Fruit fly (Drosophila melanogaster): ENCODE results near the gene CG11927.
A peak's percentile ranks its signal among the peaks of the same experiment; 100 is the strongest.

The CG11927 gene

dm6 chr2L:4887382-4888219, 40.0 kb downstream of the CG11927 start (continued):
- no peak for TF ChIP-seq NC2β (GFP tag; optimal IDR thresholded peaks at IDR 0.05)
- no peak for TF ChIP-seq Kr (GFP tag; optimal IDR thresholded peaks at IDR 0.05)
- peak; percentile 68 for TF ChIP-seq sd (tag; optimal IDR thresholded peaks at IDR 0.05)
- no peak for TF ChIP-seq NK7.1 (GFP tag; optimal IDR thresholded peaks at IDR 0.05)
- TF ChIP-seq slou (GFP tag; optimal IDR thresholded peaks at IDR 0.05) = peak; percentile 1
- TF ChIP-seq NFAT (GFP tag; IDR thresholded peaks at IDR 0.05) = peak; percentile 55; the same call in 1 of the 2 replicates
- TF ChIP-seq CG12104 (GFP tag; optimal IDR thresholded peaks at IDR 0.05) = no peak
- peak; percentile 63 for TF ChIP-seq Awh (GFP tag; IDR thresholded peaks at IDR 0.05)
- TF ChIP-seq Scr (GFP tag; IDR thresholded peaks at IDR 0.05; ENCODE audit: partially characterized antibody) = no peak
- no peak for TF ChIP-seq h (optimal IDR thresholded peaks at IDR 0.05)
- TF ChIP-seq rib (GFP tag; IDR thresholded peaks at IDR 0.05) = no peak; the same call in 1 of the 2 replicates
- TF ChIP-seq Blimp-1 (GFP tag; optimal IDR thresholded peaks at IDR 0.05) = peak; percentile 19
- peak; percentile 60 for TF ChIP-seq CG32772 (GFP tag; IDR thresholded peaks at IDR 0.05)
- no peak for TF ChIP-seq knrl (GFP tag; IDR thresholded peaks at IDR 0.05; ENCODE audit: partially characterized antibody)
- TF ChIP-seq CG11456 (GFP tag; IDR thresholded peaks at IDR 0.05) = peak; percentile 83; the same call in 2 of the 3 replicates
- TF ChIP-seq PHDP (tag; optimal IDR thresholded peaks at IDR 0.05) = peak; percentile 67
- TF ChIP-seq CG1529 (GFP tag; optimal IDR thresholded peaks at IDR 0.05) = peak; percentile 15
- no peak for TF ChIP-seq zen2 (GFP tag; IDR thresholded peaks at IDR 0.05; ENCODE audit: partially characterized antibody)
- no peak for TF ChIP-seq CG4707 (GFP tag; optimal IDR thresholded peaks at IDR 0.05)
- no peak for TF ChIP-seq pho (GFP tag; optimal IDR thresholded peaks at IDR 0.05)
- TF ChIP-seq CG3995 (GFP tag; optimal IDR thresholded peaks at IDR 0.05) = no peak
- TF ChIP-seq ERR (GFP tag; optimal IDR thresholded peaks at IDR 0.05) = no peak
- peak; percentile 63 for TF ChIP-seq CG14667 (GFP tag; IDR thresholded peaks at IDR 0.05)
- no peak for TF ChIP-seq unc-4 (GFP tag; IDR thresholded peaks at IDR 0.05; ENCODE audit: partially characterized antibody)
- TF ChIP-seq lilli (GFP tag; optimal IDR thresholded peaks at IDR 0.05) = peak; percentile 45
- no peak for TF ChIP-seq hth (optimal IDR thresholded peaks at IDR 0.05)
- no peak for TF ChIP-seq CG1792 (GFP tag; optimal IDR thresholded peaks at IDR 0.05)
- TF ChIP-seq CG1603 (tag; optimal IDR thresholded peaks at IDR 0.05) = peak; percentile 85
- no peak for TF ChIP-seq Dip3 (GFP tag; optimal IDR thresholded peaks at IDR 0.05)
- TF ChIP-seq CG14965 (GFP tag; optimal IDR thresholded peaks at IDR 0.05; ENCODE audit: borderline replicate concordance) = no peak
- no peak for TF ChIP-seq CG8281 (tag; optimal IDR thresholded peaks at IDR 0.05)
- no peak for TF ChIP-seq CG18011 (GFP tag; optimal IDR thresholded peaks at IDR 0.05)
- peak; percentile 55 for TF ChIP-seq CG9817 (tag; optimal IDR thresholded peaks at IDR 0.05)
- peak; percentile 77 for TF ChIP-seq cwo (GFP tag; optimal IDR thresholded peaks at IDR 0.05)
- TF ChIP-seq Sox102F (GFP tag; optimal IDR thresholded peaks at IDR 0.05) = peak; percentile 71
- TF ChIP-seq H15 (GFP tag; IDR thresholded peaks at IDR 0.05) = peak; percentile 74; the same call in 2 of the 3 replicates
- TF ChIP-seq trem (tag; optimal IDR thresholded peaks at IDR 0.05) = peak; percentile 46
- no peak for TF ChIP-seq HmgD (GFP tag; optimal IDR thresholded peaks at IDR 0.05)
- TF ChIP-seq CG11695 (GFP tag; IDR thresholded peaks at IDR 0.05) = peak; percentile 67; the same call in 2 of the 3 replicates
- no peak for TF ChIP-seq nau (GFP tag; optimal IDR thresholded peaks at IDR 0.05)
- peak; percentile 38; the same call in 1 of the 2 replicates for TF ChIP-seq CG6272 (GFP tag; IDR thresholded peaks at IDR 0.05)
- TF ChIP-seq CG11247 (GFP tag; IDR thresholded peaks at IDR 0.05) = peak; percentile 63
- TF ChIP-seq tin (GFP tag; optimal IDR thresholded peaks at IDR 0.05) = peak; percentile 38
- TF ChIP-seq CG7963 (GFP tag; IDR thresholded peaks at IDR 0.05; ENCODE audit: partially characterized antibody) = no peak
- peak; percentile 39; the same call in 2 of the 3 replicates for TF ChIP-seq CG14050 (GFP tag; IDR thresholded peaks at IDR 0.05)
- peak; percentile 78 for TF ChIP-seq unpg (GFP tag; optimal IDR thresholded peaks at IDR 0.05)
- TF ChIP-seq Side (GFP tag; optimal IDR thresholded peaks at IDR 0.05) = no peak
- no peak for TF ChIP-seq Eip74EF (GFP tag; optimal IDR thresholded peaks at IDR 0.05)
